Worm (Caenorhabditis elegans) whole organism, young adult: Measurements from ENCODE around the gene B0454.6.
A peak's percentile ranks its signal among the peaks of the same experiment; 100 is the strongest.

ENCODE experiments used
- B0019.2 ChIP-seq: fragments of 200-800 bp; sonication (Bioruptor generic); conservative IDR thresholded peaks from 2 replicates; pipeline ENCODE4 v1.3.6; 2022; ENCODE audit warnings: missing genetic modification reagents, missing genetic modification characterization, missing compliant biosample characterization
- C17E4.6 ChIP-seq: fragments of 200-800 bp; sonication (Bioruptor generic); IDR thresholded peaks from 2 replicates; pipeline ENCODE4 v1.3.6; 2022; ENCODE audit warnings: missing genetic modification reagents, missing genetic modification characterization, missing compliant biosample characterization
- F22D6.2 ChIP-seq: sonication (generic microtip); optimal IDR thresholded peaks from 2 replicates; lab custom pipeline; 2016; ENCODE audit warnings: mild to moderate bottlenecking, missing genetic modification characterization, missing compliant biosample characterization
- F33H1.4 ChIP-seq: fragments of 200-800 bp; sonication (Bioruptor generic); IDR thresholded peaks from 2 replicates; pipeline ENCODE4 v1.3.6; 2022; ENCODE audit warnings: missing genetic modification reagents, missing genetic modification characterization, missing compliant biosample characterization
- F39B2.1 ChIP-seq: fragments of 200-800 bp; sonication (Bioruptor generic); IDR thresholded peaks from 2 replicates; pipeline ENCODE4 v1.3.6; 2022; ENCODE audit warnings: missing genetic modification reagents, missing genetic modification characterization, missing compliant biosample characterization
- F52B5.7 ChIP-seq: sonication (generic microtip); optimal IDR thresholded peaks from 2 replicates; lab custom pipeline; 2016; ENCODE audit warnings: mild to moderate bottlenecking, missing genetic modification characterization, missing compliant biosample characterization
- F57C9.4 ChIP-seq: sonication (generic microtip); optimal IDR thresholded peaks from 2 replicates; lab custom pipeline; 2017; ENCODE audit warnings: mild to moderate bottlenecking, missing genetic modification characterization, missing compliant biosample characterization
- T26A5.8 ChIP-seq: sonication (generic microtip); optimal IDR thresholded peaks from 2 replicates; lab custom pipeline; 2016; ENCODE audit warnings: missing genetic modification characterization, missing compliant biosample characterization
- Y67H2A.10 ChIP-seq: fragments of 200-800 bp; sonication (Bioruptor generic); conservative IDR thresholded peaks from 2 replicates; pipeline ENCODE4 v1.3.6; 2022; ENCODE audit warnings: missing genetic modification reagents, missing genetic modification characterization, missing compliant biosample characterization
- ama-1 ChIP-seq, 3 experiments: fragments of 150-350 bp in 1 of 3; sonication (generic microtip) in 2 of 3; optimal IDR thresholded peaks; 2 replicates each; lab custom pipeline; 2014 to 2018; ENCODE audit warnings: missing biosample characterization in 2 of 3, missing genetic modification characterization in 2 of 3, missing genetic modification reagents in 2 of 3
- aptf-3 ChIP-seq: fragments of 200-800 bp; sonication (Bioruptor generic); IDR thresholded peaks from 2 replicates; pipeline ENCODE4 v1.3.6; 2022; ENCODE audit warnings: missing genetic modification characterization, missing compliant biosample characterization
- athp-1 ChIP-seq: sonication (generic microtip); optimal IDR thresholded peaks from 2 replicates; lab custom pipeline; 2017; ENCODE audit warnings: mild to moderate bottlenecking, missing genetic modification characterization, missing compliant biosample characterization
- attf-5 ChIP-seq: fragments of 200-800 bp; sonication (Bioruptor generic); optimal IDR thresholded peaks from 2 replicates; lab custom pipeline; 2018; ENCODE audit warnings: mild to moderate bottlenecking, missing genetic modification characterization, missing compliant biosample characterization
- bed-1 ChIP-seq: fragments of 200-800 bp; sonication (Bioruptor generic); IDR thresholded peaks from 2 replicates; pipeline ENCODE4 v1.3.6; 2022; ENCODE audit warnings: missing genetic modification reagents, missing genetic modification characterization, missing compliant biosample characterization
- bed-2 ChIP-seq: fragments of 200-800 bp; sonication (Bioruptor generic); IDR thresholded peaks from 2 replicates; pipeline ENCODE4 v1.3.6; 2022; ENCODE audit warnings: missing genetic modification reagents, missing genetic modification characterization, missing compliant biosample characterization
- cebp-1 ChIP-seq, 2 experiments: fragments of 200-800 bp in 1 of 2; sonication (Bioruptor generic) in 1 of 2; sonication (generic microtip) in 1 of 2; IDR thresholded peaks in 1 of 2; optimal IDR thresholded peaks in 1 of 2; 2 replicates each; pipeline versions ENCODE4 v1.3.6 to Lab custom; 2017 to 2022; ENCODE audit warnings: missing compliant biosample characterization in 2 of 2, missing genetic modification characterization in 2 of 2, mild to moderate bottlenecking in 1 of 2, missing genetic modification reagents in 1 of 2, moderate library complexity in 1 of 2
- cebp-2 ChIP-seq: fragments of 200-800 bp; sonication (Bioruptor generic); IDR thresholded peaks from 2 replicates; pipeline ENCODE4 v1.3.6; 2022; ENCODE audit warnings: missing genetic modification characterization, missing compliant biosample characterization
- ceh-100 ChIP-seq: fragments of 200-800 bp; sonication (Bioruptor generic); IDR thresholded peaks from 2 replicates; pipeline ENCODE4 v1.3.6; 2022; ENCODE audit warnings: missing genetic modification reagents, missing genetic modification characterization, missing compliant biosample characterization
- ceh-40 ChIP-seq: fragments of 200-800 bp; sonication (Bioruptor generic); IDR thresholded peaks from 2 replicates; pipeline ENCODE4 v1.3.6; 2022; ENCODE audit warnings: missing genetic modification characterization, missing compliant biosample characterization
- ceh-58 ChIP-seq: fragments of 200-800 bp; sonication (Bioruptor generic); IDR thresholded peaks from 2 replicates; pipeline ENCODE4 v1.3.6; 2022; ENCODE audit warnings: missing genetic modification characterization, missing compliant biosample characterization
- ceh-79 ChIP-seq: sonication (generic microtip); optimal IDR thresholded peaks from 2 replicates; lab custom pipeline; 2017; ENCODE audit warnings: mild to moderate bottlenecking, missing genetic modification characterization, missing compliant biosample characterization
- die-1 ChIP-seq: sonication (generic microtip); optimal IDR thresholded peaks from 2 replicates; lab custom pipeline; 2016; ENCODE audit warnings: missing genotype, mild to moderate bottlenecking, missing genetic modification characterization, missing compliant biosample characterization
- dpl-1 ChIP-seq: fragments of 150-350 bp; optimal IDR thresholded peaks from 2 replicates; lab custom pipeline; 2014; ENCODE audit warnings: missing biosample characterization, missing genetic modification reagents, missing genetic modification characterization
- egl-18 ChIP-seq: fragments of 200-800 bp; sonication (Bioruptor generic); IDR thresholded peaks from 2 replicates; pipeline ENCODE4 v1.3.6; 2022; ENCODE audit warnings: missing genetic modification reagents, missing genetic modification characterization, missing compliant biosample characterization
- egl-44 ChIP-seq: fragments of 200-800 bp; sonication (Bioruptor generic); IDR thresholded peaks from 2 replicates; pipeline ENCODE4 v1.3.6; 2022; ENCODE audit warnings: missing genetic modification reagents, missing genetic modification characterization, missing compliant biosample characterization
- ets-4 ChIP-seq: fragments of 200-800 bp; sonication (Bioruptor generic); optimal IDR thresholded peaks from 2 replicates; lab custom pipeline; 2018; ENCODE audit warnings: mild to moderate bottlenecking, missing genetic modification characterization, missing compliant biosample characterization
- hlh-26 ChIP-seq: fragments of 200-800 bp; sonication (Bioruptor generic); conservative IDR thresholded peaks from 2 replicates; pipeline ENCODE4 v1.3.6; 2022; ENCODE audit warnings: missing genetic modification reagents, missing genetic modification characterization, missing compliant biosample characterization
- hmg-1.2 ChIP-seq: fragments of 200-800 bp; sonication (Bioruptor generic); IDR thresholded peaks from 2 replicates; pipeline ENCODE4 v1.3.6; 2022; ENCODE audit warnings: missing genetic modification reagents, missing genetic modification characterization, missing compliant biosample characterization
- hmg-20 ChIP-seq: fragments of 200-800 bp; sonication (Bioruptor generic); IDR thresholded peaks from 2 replicates; pipeline ENCODE4 v1.3.6; 2022; ENCODE audit warnings: missing genetic modification reagents, missing genetic modification characterization, missing compliant biosample characterization
- hsf-1 ChIP-seq: fragments of 200-800 bp; sonication (Bioruptor generic); IDR thresholded peaks from 2 replicates; pipeline ENCODE4 v1.3.6; 2022; ENCODE audit warnings: missing genetic modification reagents, missing genetic modification characterization, missing compliant biosample characterization
- let-526 ChIP-seq: fragments of 200-800 bp; sonication (Bioruptor generic); IDR thresholded peaks from 2 replicates; pipeline ENCODE4 v1.3.6; 2022; ENCODE audit warnings: missing genetic modification reagents, missing genetic modification characterization, missing compliant biosample characterization
- lin-40 ChIP-seq: sonication (generic microtip); optimal IDR thresholded peaks from 2 replicates; lab custom pipeline; 2016; ENCODE audit warnings: missing genetic modification characterization, mild to moderate bottlenecking, missing compliant biosample characterization, missing genotype, missing genetic modification reagents
- lin-54 ChIP-seq: fragments of 200-800 bp; sonication (Bioruptor generic); optimal IDR thresholded peaks from 2 replicates; lab custom pipeline; 2018; ENCODE audit warnings: mild to moderate bottlenecking, missing genetic modification characterization, missing compliant biosample characterization
- lir-1 ChIP-seq: fragments of 200-800 bp; sonication (Bioruptor generic); conservative IDR thresholded peaks from 2 replicates; pipeline ENCODE4 v1.3.6; 2022; ENCODE audit warnings: missing genetic modification reagents, missing genetic modification characterization, missing compliant biosample characterization
- lsy-27 ChIP-seq: sonication (generic microtip); optimal IDR thresholded peaks from 2 replicates; lab custom pipeline; 2017; ENCODE audit warnings: missing genetic modification characterization, mild to moderate bottlenecking, missing compliant biosample characterization, antibody characterized with exemption, missing genotype, borderline replicate concordance; ENCODE audit not compliant: insufficient read depth
- mcd-1 ChIP-seq: fragments of 200-800 bp; sonication (Bioruptor generic); IDR thresholded peaks from 2 replicates; pipeline ENCODE4 v1.3.6; 2022; ENCODE audit warnings: missing genetic modification reagents, missing genetic modification characterization, missing compliant biosample characterization
- nfya-1 ChIP-seq: sonication (generic microtip); optimal IDR thresholded peaks from 2 replicates; lab custom pipeline; 2017; ENCODE audit warnings: antibody characterized with exemption, missing compliant biosample characterization, missing genetic modification characterization, borderline replicate concordance; ENCODE audit not compliant: insufficient read depth
- nfyb-1 ChIP-seq: fragments of 200-800 bp; sonication (Bioruptor generic); IDR thresholded peaks from 2 replicates; pipeline ENCODE4 v1.3.6; 2022; ENCODE audit warnings: missing genetic modification reagents, missing genetic modification characterization, missing compliant biosample characterization
- nhr-179 ChIP-seq: sonication (generic microtip); optimal IDR thresholded peaks from 2 replicates; lab custom pipeline; 2016; ENCODE audit warnings: mild to moderate bottlenecking, missing genetic modification characterization, missing compliant biosample characterization
- nhr-90 ChIP-seq: sonication (generic microtip); optimal IDR thresholded peaks from 2 replicates; lab custom pipeline; 2016; ENCODE audit warnings: missing genotype, mild to moderate bottlenecking, missing genetic modification characterization, missing compliant biosample characterization
- pbrm-1 ChIP-seq: fragments of 200-800 bp; sonication (Bioruptor generic); IDR thresholded peaks from 2 replicates; pipeline ENCODE4 v1.3.6; 2022; ENCODE audit warnings: missing genetic modification reagents, missing genetic modification characterization, missing compliant biosample characterization
- pha-4 ChIP-seq: fragments of 150-350 bp; sonication (generic microtip); optimal IDR thresholded peaks from 2 replicates; lab custom pipeline; 2014; ENCODE audit warnings: missing biosample characterization, missing genetic modification reagents, missing genetic modification characterization
- rcor-1 ChIP-seq: fragments of 200-800 bp; sonication (Bioruptor generic); IDR thresholded peaks from 2 replicates; pipeline ENCODE4 v1.3.6; 2022; ENCODE audit warnings: missing genetic modification reagents, missing genetic modification characterization, missing compliant biosample characterization
- sea-2 ChIP-seq: fragments of 200-800 bp; sonication (Bioruptor generic); IDR thresholded peaks from 2 replicates; pipeline ENCODE4 v1.3.6; 2022; ENCODE audit warnings: missing genetic modification characterization, missing compliant biosample characterization
- tbx-9 ChIP-seq: sonication (generic microtip); optimal IDR thresholded peaks from 2 replicates; lab custom pipeline; 2016; ENCODE audit warnings: borderline replicate concordance, missing genetic modification characterization, inconsistent platforms, missing compliant biosample characterization
- xnd-1 ChIP-seq: sonication (generic microtip); optimal IDR thresholded peaks from 2 replicates; lab custom pipeline; 2016; ENCODE audit warnings: missing genotype, missing genetic modification reagents, missing genetic modification characterization, missing compliant biosample characterization
- zim-3 ChIP-seq: sonication (generic microtip); optimal IDR thresholded peaks from 2 replicates; lab custom pipeline; 2017; ENCODE audit warnings: mild to moderate bottlenecking, missing genetic modification characterization, moderate library complexity, missing compliant biosample characterization
- ztf-18 ChIP-seq: sonication (generic microtip); optimal IDR thresholded peaks from 2 replicates; lab custom pipeline; 2016; ENCODE audit warnings: missing genotype, mild to moderate bottlenecking, missing genetic modification characterization, missing compliant biosample characterization

The B0454.6 gene

ce11 chrII:3062222-3062621 is 29.6 kb downstream of the B0454.6 start (continued):
- no peak for TF ChIP-seq athp-1 (tag; lab: Kevin White, UChicago)
- TF ChIP-seq let-526 (GFP tag; lab: Robert Waterston, UW) = 0 out of 2 replicates have a peak, but pooled peaks have one; percentile 20
- TF ChIP-seq lir-1 (GFP tag; lab: Robert Waterston, UW) = no peak
- 0 out of 2 replicates have a peak, but pooled peaks have one; percentile 12 for TF ChIP-seq cebp-1 (GFP tag; IDR thresholded peaks at IDR 0.05; lab: Robert Waterston, UW)
- peak; percentile 58 for TF ChIP-seq cebp-1 (tag; optimal IDR thresholded peaks at IDR 0.05; lab: Kevin White, UChicago)
- no peak for TF ChIP-seq pha-4 (tag; lab: Kevin White, UChicago)
- TF ChIP-seq nfyb-1 = peak; percentile 88
- no peak for TF ChIP-seq ceh-40 (GFP tag; lab: Robert Waterston, UW)
- no peak for TF ChIP-seq aptf-3 (GFP tag; lab: Robert Waterston, UW)
- TF ChIP-seq ceh-79 = no peak
- peak; percentile 52 for TF ChIP-seq ztf-18
- peak; percentile 53; the same call in 1 of the 2 replicates for TF ChIP-seq ceh-100 (GFP tag; lab: Robert Waterston, UW)
- TF ChIP-seq nfya-1 (tag; lab: Kevin White, UChicago) = no peak
- no peak; the same call in 1 of the 2 replicates for TF ChIP-seq pbrm-1 (GFP tag; lab: Robert Waterston, UW)
- no peak for TF ChIP-seq bed-2 (GFP tag; lab: Robert Waterston, UW)
- TF ChIP-seq cebp-2 (GFP tag; lab: Robert Waterston, UW) = no peak
- no peak for TF ChIP-seq hsf-1
- no peak for TF ChIP-seq C17E4.6 (GFP tag; lab: Robert Waterston, UW)
- TF ChIP-seq T26A5.8 (tag; lab: Kevin White, UChicago) = no peak
- TF ChIP-seq F52B5.7 (tag; lab: Kevin White, UChicago) = no peak
- no peak for TF ChIP-seq egl-44
- TF ChIP-seq dpl-1 (GFP tag; lab: Kevin White, UChicago) = peak; percentile 4
- TF ChIP-seq tbx-9 (tag; lab: Kevin White, UChicago) = no peak
- no peak for TF ChIP-seq bed-1 (GFP tag; lab: Robert Waterston, UW)
- peak; percentile 56; the same call in 1 of the 2 replicates for TF ChIP-seq rcor-1 (GFP tag; lab: Robert Waterston, UW)
- TF ChIP-seq ets-4 (GFP tag; lab: Kevin White, UChicago) = no peak
- TF ChIP-seq nhr-90 = peak; percentile 69
- no peak for TF ChIP-seq F22D6.2 (tag; lab: Kevin White, UChicago)
- peak; percentile 69; the same call in 1 of the 2 replicates for TF ChIP-seq hmg-20 (GFP tag; lab: Robert Waterston, UW)
- no peak for TF ChIP-seq Y67H2A.10
- TF ChIP-seq die-1 = peak; percentile 8
- peak; percentile 56 for TF ChIP-seq F33H1.4 (GFP tag; lab: Robert Waterston, UW)
- TF ChIP-seq lin-54 = peak; percentile 51
- peak; percentile 79 for TF ChIP-seq hmg-1.2 (GFP tag; lab: Robert Waterston, UW)
- no peak for TF ChIP-seq F57C9.4
- TF ChIP-seq nhr-179 = no peak
- no peak for TF ChIP-seq B0019.2 (GFP tag; lab: Robert Waterston, UW)
- no peak for TF ChIP-seq sea-2
- TF ChIP-seq zim-3 (tag; lab: Kevin White, UChicago) = no peak
- peak; percentile 54 for TF ChIP-seq mcd-1 (GFP tag; lab: Robert Waterston, UW)
- TF ChIP-seq ama-1 (optimal IDR thresholded peaks at IDR 0.05; lab: Kevin White, UChicago) = no peak
- TF ChIP-seq ama-1 (GFP tag; optimal IDR thresholded peaks at IDR 0.05; lab: Kevin White, UChicago) = peak in 1 of 2 experiments; percentile 38
- no peak for TF ChIP-seq hlh-26
- TF ChIP-seq lin-40 (tag; lab: Kevin White, UChicago) = peak; percentile 48
- TF ChIP-seq ceh-58 = no peak
- TF ChIP-seq xnd-1 (tag; lab: Kevin White, UChicago) = peak; percentile 11
- TF ChIP-seq lsy-27 (tag; lab: Kevin White, UChicago) = no peak
- TF ChIP-seq F39B2.1 (GFP tag; lab: Robert Waterston, UW) = no peak
- TF ChIP-seq egl-18 (GFP tag; lab: Robert Waterston, UW) = no peak
- TF ChIP-seq attf-5 (GFP tag; lab: Kevin White, UChicago) = no peak
